Fruit fly (Drosophila melanogaster) whole organism: ENCODE results near the gene PGRP-LD.

Experiments used
- Dll ChIP-seq: fragments of >200 bp; optimal IDR thresholded peaks from 2 replicates; lab custom pipeline; 2017
- pan ChIP-seq: fragments of >200 bp; optimal IDR thresholded peaks from 2 replicates; lab custom pipeline; 2017
- psq ChIP-seq: fragments of >200 bp; optimal IDR thresholded peaks from 2 replicates; lab custom pipeline; 2017
- usp ChIP-seq: fragments of >200 bp; optimal IDR thresholded peaks from 2 replicates; lab custom pipeline; 2017; ENCODE audit warnings: missing biosample characterization, missing genetic modification characterization, mixed read lengths

- no peak for TF ChIP-seq usp (GFP tag; lab: Kevin White, UChicago)
- no peak for TF ChIP-seq psq
- no peak for TF ChIP-seq Dll
- TF ChIP-seq pan, result no peak
Observed at dm6 chr3L:5808101-5808433, 28.2 kb downstream of the PGRP-LD start.
